Worm (Caenorhabditis elegans) whole organism, early embryonic: ENCODE results near the gene srr-9.

Experiments
- ceh-13 ChIP-seq: fragments of 200-800 bp; sonication (Bioruptor generic); optimal IDR thresholded peaks from 2 replicates; lab custom pipeline; 2018; ENCODE audit warnings: mild to moderate bottlenecking, missing genetic modification characterization, missing compliant biosample characterization
- flt-1 ChIP-seq: fragments of 200-800 bp; sonication (Bioruptor generic); IDR thresholded peaks from 2 replicates; pipeline ENCODE4 v1.3.6; 2022; ENCODE audit warnings: missing genetic modification characterization, missing compliant biosample characterization
- tbx-37 ChIP-seq: fragments of 200-800 bp; sonication (Bioruptor generic); conservative IDR thresholded peaks from 2 replicates; pipeline ENCODE4 v1.3.6; 2022; ENCODE audit warnings: missing genetic modification reagents, missing genetic modification characterization, missing compliant biosample characterization

- TF ChIP-seq tbx-37 (GFP tag; lab: Robert Waterston, UW) (no peak), ceh-13 (GFP tag; lab: Kevin White, UChicago) (no peak), flt-1 (GFP tag; lab: Robert Waterston, UW) (no peak)
These were observed 10.3 kb downstream of the srr-9 start for ce11 chrV:7747987-7748607.
